Worm (Caenorhabditis elegans): ENCODE data around the gene str-88.
"Not testable (repeated sequence)": the region's sequence is repeated elsewhere in the genome, so short reads cannot be mapped to it uniquely, and the experiment has no call there.

Gene str-88

DNA sequence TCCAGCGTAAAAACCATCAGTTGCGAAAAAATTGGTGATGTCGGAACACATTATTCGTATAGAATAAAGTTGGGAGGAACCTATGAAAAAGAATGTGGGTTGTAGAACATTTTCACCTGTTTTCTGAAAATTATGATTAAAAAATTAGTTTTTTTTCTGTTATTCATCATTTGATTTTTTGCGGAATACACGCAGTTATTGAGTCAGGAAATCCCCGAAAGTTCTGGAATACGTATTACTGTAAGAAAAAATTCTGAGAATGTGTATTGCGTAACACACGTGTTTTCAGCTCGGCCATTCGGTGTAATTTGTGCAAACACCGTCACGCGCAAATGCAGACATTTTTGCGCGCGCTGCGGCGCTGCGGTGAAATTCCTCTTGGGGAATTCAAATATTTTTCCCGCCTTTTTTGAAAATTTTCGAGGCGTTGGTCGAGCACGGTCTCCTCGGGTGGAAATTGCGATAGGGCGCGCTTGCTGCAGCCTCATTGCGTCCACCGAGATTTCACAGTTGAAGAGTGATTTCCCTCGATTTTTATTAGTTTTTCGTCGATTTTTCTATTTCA lies 5.3 kb upstream of the str-88 start, which contains the start of gene srh-170:
Gene srh-170 (minus strand): TSS at position 51 of the 565 bp plus-strand sequence.
- TF ChIP-seq T22C8.4 (GFP tag; IDR thresholded peaks at IDR 0.05), result no peak
- TF ChIP-seq tab-1 (GFP tag; IDR thresholded peaks at IDR 0.05), result no peak
- no peak for TF ChIP-seq ztf-29 (GFP tag; IDR thresholded peaks at IDR 0.05)
- no peak for TF ChIP-seq cog-1 (tag; optimal IDR thresholded peaks at IDR 0.05)
- TF ChIP-seq klf-2 (GFP tag; conservative IDR thresholded peaks at IDR 0.05), result no peak
- no peak for TF ChIP-seq ref-1 (GFP tag; conservative IDR thresholded peaks at IDR 0.05)
- TF ChIP-seq ztf-23 (GFP tag; IDR thresholded peaks at IDR 0.05), result no peak
- no peak for TF ChIP-seq med-1 (GFP tag; optimal IDR thresholded peaks at IDR 0.05; ENCODE audit: insufficient read depth)
- no peak for TF ChIP-seq flt-1 (GFP tag; IDR thresholded peaks at IDR 0.05)

DNA sequence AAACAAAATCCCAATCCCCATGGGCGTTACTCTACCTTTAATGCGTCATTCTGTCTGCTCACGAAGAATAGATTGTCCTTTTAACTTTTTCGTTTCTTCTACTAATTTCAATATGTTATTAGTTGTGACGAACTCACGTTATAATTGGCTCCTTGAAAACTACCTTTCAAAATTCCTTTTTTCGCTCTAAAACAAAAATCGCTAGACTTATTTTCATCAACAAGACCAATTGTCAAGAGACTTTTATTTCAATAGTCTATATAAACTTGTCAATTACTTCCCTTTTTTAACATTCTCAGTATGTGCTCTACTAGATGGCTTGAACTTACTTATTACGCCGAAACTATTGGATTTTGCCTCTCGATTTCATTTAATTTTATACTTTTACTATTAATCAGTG lies 1.1 kb upstream of the str-88 start, which contains the start of gene str-102:
Gene str-102 (plus strand): TSS at position 301 of the 400 bp plus-strand sequence.
- TF ChIP-seq ref-1 (GFP tag; conservative IDR thresholded peaks at IDR 0.05) (no peak), klf-2 (GFP tag; conservative IDR thresholded peaks at IDR 0.05) (no peak), tab-1 (GFP tag; IDR thresholded peaks at IDR 0.05) (no peak), med-1 (GFP tag; optimal IDR thresholded peaks at IDR 0.05; ENCODE audit: insufficient read depth) (no peak), ztf-29 (GFP tag; IDR thresholded peaks at IDR 0.05) (no peak), ztf-23 (GFP tag; IDR thresholded peaks at IDR 0.05) (no peak), T22C8.4 (GFP tag; IDR thresholded peaks at IDR 0.05) (no peak), flt-1 (GFP tag; IDR thresholded peaks at IDR 0.05) (no peak), cog-1 (tag; optimal IDR thresholded peaks at IDR 0.05) (no peak)

DNA sequence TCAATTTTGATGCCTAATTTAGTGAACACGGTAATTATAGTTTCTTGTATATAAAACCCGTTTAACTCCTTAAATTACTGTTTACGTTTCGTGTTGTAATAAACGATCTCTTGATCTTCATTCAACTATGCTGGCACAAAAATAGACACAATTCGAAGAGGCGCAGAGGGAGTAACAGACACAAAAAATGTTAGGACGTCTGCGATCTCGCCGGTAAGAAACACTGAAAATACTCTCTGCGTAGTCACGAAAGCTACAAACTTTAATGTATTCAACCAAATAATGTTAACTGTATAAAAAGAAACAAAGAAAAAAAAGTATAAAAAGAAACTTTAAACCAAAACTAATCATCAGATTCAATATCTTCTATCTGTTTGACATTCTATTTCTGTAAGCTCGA lies 2.8 kb downstream of the str-88 start, which contains the start of gene dhs-23:
Gene dhs-23 (plus strand): TSS at position 363 of the 400 bp plus-strand sequence.
- TF ChIP-seq klf-2 (GFP tag; conservative IDR thresholded peaks at IDR 0.05) (no peak), ztf-29 (GFP tag; IDR thresholded peaks at IDR 0.05) (no peak), flt-1 (GFP tag; IDR thresholded peaks at IDR 0.05) (no peak), ref-1 (GFP tag; conservative IDR thresholded peaks at IDR 0.05) (no peak), T22C8.4 (GFP tag; IDR thresholded peaks at IDR 0.05) (no peak), med-1 (GFP tag; optimal IDR thresholded peaks at IDR 0.05; ENCODE audit: insufficient read depth) (no peak), cog-1 (tag; optimal IDR thresholded peaks at IDR 0.05) (no peak), ztf-23 (GFP tag; IDR thresholded peaks at IDR 0.05) (no peak), tab-1 (GFP tag; IDR thresholded peaks at IDR 0.05) (no peak)

DNA sequence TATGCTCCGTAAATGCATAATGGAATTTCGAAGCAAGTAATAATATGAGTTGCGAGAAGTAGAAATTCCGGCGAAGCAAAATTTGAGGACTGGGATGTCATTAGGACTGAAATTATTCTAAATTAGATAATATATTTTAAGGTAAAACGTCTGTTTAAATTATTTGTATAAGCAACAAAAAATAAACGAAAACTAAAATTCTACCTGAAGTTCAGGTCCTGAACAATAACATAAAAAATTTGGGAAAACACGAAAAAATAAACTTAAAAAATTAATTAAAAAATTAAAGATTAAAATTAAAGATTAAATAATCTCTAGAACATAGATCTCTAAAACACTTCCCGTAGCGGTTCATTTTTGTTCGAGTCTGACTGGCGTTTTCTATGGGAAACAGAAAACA lies 3.8 kb downstream of the str-88 start, which contains the start of gene srh-251:
Gene srh-251 (minus strand): TSS at position 101 of the 400 bp plus-strand sequence.
- no peak for TF ChIP-seq ref-1 (GFP tag; conservative IDR thresholded peaks at IDR 0.05)
- TF ChIP-seq ztf-23 (GFP tag; IDR thresholded peaks at IDR 0.05), result no peak
- TF ChIP-seq med-1 (GFP tag; optimal IDR thresholded peaks at IDR 0.05; ENCODE audit: insufficient read depth), result no peak
- no peak for TF ChIP-seq ztf-29 (GFP tag; IDR thresholded peaks at IDR 0.05)
- no peak for TF ChIP-seq tab-1 (GFP tag; IDR thresholded peaks at IDR 0.05)
- TF ChIP-seq T22C8.4 (GFP tag; IDR thresholded peaks at IDR 0.05), result no peak
- TF ChIP-seq flt-1 (GFP tag; IDR thresholded peaks at IDR 0.05), result no peak
- no peak for TF ChIP-seq cog-1 (tag; optimal IDR thresholded peaks at IDR 0.05)
- TF ChIP-seq klf-2 (GFP tag; conservative IDR thresholded peaks at IDR 0.05), result no peak

DNA sequence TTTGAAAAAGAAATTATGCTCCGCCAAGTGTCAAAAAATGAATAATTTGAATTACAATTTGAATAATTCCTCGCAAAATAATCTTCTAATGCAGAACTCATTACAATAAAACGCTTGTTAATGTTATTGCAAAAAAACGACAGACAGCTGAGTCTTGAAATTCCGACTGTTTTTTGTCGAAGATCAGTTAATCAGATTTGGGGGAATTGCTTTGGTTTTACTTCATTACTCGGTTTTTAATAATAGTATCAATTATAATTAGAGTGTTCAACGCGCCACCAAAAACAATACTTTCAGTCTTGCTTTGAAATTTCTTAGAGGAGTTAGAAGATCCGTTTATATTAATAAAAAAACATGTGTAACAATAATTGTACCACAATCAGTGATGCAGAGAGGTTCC lies 5.7 kb downstream of the str-88 start, which contains the start of gene srh-122:
Gene srh-122 (minus strand): TSS at position 101 of the 400 bp plus-strand sequence.
- no peak for TF ChIP-seq T22C8.4 (GFP tag; IDR thresholded peaks at IDR 0.05)
- TF ChIP-seq flt-1 (GFP tag; IDR thresholded peaks at IDR 0.05), result no peak
- no peak for TF ChIP-seq ztf-23 (GFP tag; IDR thresholded peaks at IDR 0.05)
- no peak for TF ChIP-seq cog-1 (tag; optimal IDR thresholded peaks at IDR 0.05)
- TF ChIP-seq ztf-29 (GFP tag; IDR thresholded peaks at IDR 0.05), result no peak
- TF ChIP-seq tab-1 (GFP tag; IDR thresholded peaks at IDR 0.05), result no peak
- no peak for TF ChIP-seq med-1 (GFP tag; optimal IDR thresholded peaks at IDR 0.05; ENCODE audit: insufficient read depth)
- TF ChIP-seq klf-2 (GFP tag; conservative IDR thresholded peaks at IDR 0.05), result no peak
- no peak for TF ChIP-seq ref-1 (GFP tag; conservative IDR thresholded peaks at IDR 0.05)

DNA sequence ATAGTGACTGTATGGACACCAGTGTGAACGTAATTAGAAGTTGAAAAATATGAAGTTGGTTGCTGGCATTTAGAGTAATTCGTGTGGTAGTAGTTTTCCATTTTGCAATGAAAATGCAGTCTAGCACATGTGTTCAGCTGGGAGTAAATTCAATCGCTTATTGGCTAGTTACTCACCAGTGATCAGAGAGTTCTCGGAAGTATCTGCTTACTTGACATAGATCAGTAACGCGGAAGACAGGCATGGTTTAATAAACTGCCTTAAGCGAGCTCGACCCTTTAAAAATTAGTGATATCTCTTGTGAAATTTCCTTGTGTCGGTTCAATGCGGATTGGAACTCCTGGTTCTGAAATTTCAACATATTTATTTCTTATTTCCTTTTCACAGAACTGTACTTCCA lies 7.4 kb downstream of the str-88 start, which contains the start of gene srh-52:
Gene srh-52 (minus strand): TSS at position 101 of the 400 bp plus-strand sequence.
- TF ChIP-seq ztf-23 (GFP tag; IDR thresholded peaks at IDR 0.05) (no peak), ztf-29 (GFP tag; IDR thresholded peaks at IDR 0.05) (no peak), ref-1 (GFP tag; conservative IDR thresholded peaks at IDR 0.05) (no peak), flt-1 (GFP tag; IDR thresholded peaks at IDR 0.05) (no peak), T22C8.4 (GFP tag; IDR thresholded peaks at IDR 0.05) (no peak), klf-2 (GFP tag; conservative IDR thresholded peaks at IDR 0.05) (no peak), med-1 (GFP tag; optimal IDR thresholded peaks at IDR 0.05; ENCODE audit: insufficient read depth) (no peak), tab-1 (GFP tag; IDR thresholded peaks at IDR 0.05) (no peak), cog-1 (tag; optimal IDR thresholded peaks at IDR 0.05) (no peak)

DNA sequence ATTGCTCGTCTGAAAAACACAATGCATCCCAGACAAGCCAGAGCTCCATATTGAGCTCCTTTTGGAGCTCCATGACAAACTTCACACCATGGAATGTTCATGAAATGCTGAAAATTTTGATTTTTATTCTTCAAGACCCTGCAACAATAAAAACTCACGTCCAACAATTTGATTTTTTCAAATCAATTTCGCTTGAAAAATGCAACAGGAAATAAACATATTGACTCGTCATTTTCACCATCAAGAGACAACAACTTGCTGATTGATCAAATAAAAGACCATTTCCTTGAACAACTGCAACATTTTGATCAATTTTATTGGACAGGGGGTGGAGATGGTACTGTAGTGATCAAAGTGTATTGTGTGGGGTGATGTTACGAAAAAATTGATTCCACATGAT lies 13.9 kb downstream of the str-88 start, which contains the start of gene nhr-269:
Gene nhr-269 (minus strand): TSS at position 101 of the 400 bp plus-strand sequence.
- no peak for TF ChIP-seq cog-1 (tag; optimal IDR thresholded peaks at IDR 0.05)
- TF ChIP-seq ztf-29 (GFP tag; IDR thresholded peaks at IDR 0.05), result no peak
- no peak for TF ChIP-seq T22C8.4 (GFP tag; IDR thresholded peaks at IDR 0.05)
- no peak for TF ChIP-seq klf-2 (GFP tag; conservative IDR thresholded peaks at IDR 0.05)
- no peak for TF ChIP-seq flt-1 (GFP tag; IDR thresholded peaks at IDR 0.05)
- TF ChIP-seq tab-1 (GFP tag; IDR thresholded peaks at IDR 0.05), result no peak
- TF ChIP-seq med-1 (GFP tag; optimal IDR thresholded peaks at IDR 0.05; ENCODE audit: insufficient read depth), result no peak
- no peak for TF ChIP-seq ztf-23 (GFP tag; IDR thresholded peaks at IDR 0.05)
- TF ChIP-seq ref-1 (GFP tag; conservative IDR thresholded peaks at IDR 0.05), result no peak

DNA sequence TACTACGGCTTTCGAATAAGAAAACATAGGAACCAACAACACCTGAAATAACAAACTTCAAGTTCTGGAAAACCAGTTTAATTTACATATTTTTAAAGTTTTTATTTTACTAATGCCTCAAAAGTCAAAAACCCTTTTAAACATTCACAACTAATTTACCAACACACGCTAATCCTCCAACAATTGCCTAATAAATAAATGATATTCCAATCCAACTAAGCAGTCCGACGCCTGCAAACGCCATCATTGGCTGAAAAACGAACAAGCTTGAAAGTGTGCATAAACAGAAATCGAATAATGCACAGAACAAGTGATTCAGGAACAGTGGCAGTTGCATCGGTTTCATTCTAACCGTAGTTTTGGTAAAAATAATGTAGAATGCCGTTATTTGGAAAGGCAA lies 15.9 kb downstream of the str-88 start:
- TF ChIP-seq med-1 (GFP tag; optimal IDR thresholded peaks at IDR 0.05; ENCODE audit: insufficient read depth) (no peak), flt-1 (GFP tag; IDR thresholded peaks at IDR 0.05) (no peak), ztf-29 (GFP tag; IDR thresholded peaks at IDR 0.05) (no peak), tab-1 (GFP tag; IDR thresholded peaks at IDR 0.05) (no peak), ztf-23 (GFP tag; IDR thresholded peaks at IDR 0.05) (no peak), cog-1 (tag; optimal IDR thresholded peaks at IDR 0.05) (no peak), klf-2 (GFP tag; conservative IDR thresholded peaks at IDR 0.05) (no peak), ref-1 (GFP tag; conservative IDR thresholded peaks at IDR 0.05) (no peak)

DNA sequence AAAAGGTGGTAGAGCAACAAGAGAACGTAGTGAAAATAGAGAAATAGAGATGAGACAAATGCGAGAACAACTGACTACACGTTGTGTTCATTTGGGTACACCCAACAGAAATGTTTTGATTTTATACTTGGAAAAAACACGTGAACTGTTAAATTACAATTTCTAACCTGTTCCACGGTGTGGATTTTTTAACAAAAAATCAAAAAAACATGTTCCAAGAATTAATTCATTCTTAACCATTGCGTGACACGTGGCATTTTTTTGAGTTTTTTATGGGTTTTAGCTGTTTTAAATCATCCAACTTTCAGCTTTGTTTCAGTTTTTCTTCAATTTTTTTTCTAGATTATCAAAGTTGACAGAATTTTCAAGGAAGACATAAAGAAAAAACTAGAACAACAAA lies 22.2 kb downstream of the str-88 start, which contains the start of gene ech-1.1:
Gene ech-1.1 (minus strand): TSS at position 101 of the 400 bp plus-strand sequence.
- not testable (repeated sequence) for TF ChIP-seq flt-1 (GFP tag; IDR thresholded peaks at IDR 0.05); ref-1 (GFP tag; conservative IDR thresholded peaks at IDR 0.05); med-1 (GFP tag; optimal IDR thresholded peaks at IDR 0.05; ENCODE audit: insufficient read depth)
